Worm (Caenorhabditis elegans): ENCODE data around the gene F54F12.1.

The F54F12.1 gene

DNA sequence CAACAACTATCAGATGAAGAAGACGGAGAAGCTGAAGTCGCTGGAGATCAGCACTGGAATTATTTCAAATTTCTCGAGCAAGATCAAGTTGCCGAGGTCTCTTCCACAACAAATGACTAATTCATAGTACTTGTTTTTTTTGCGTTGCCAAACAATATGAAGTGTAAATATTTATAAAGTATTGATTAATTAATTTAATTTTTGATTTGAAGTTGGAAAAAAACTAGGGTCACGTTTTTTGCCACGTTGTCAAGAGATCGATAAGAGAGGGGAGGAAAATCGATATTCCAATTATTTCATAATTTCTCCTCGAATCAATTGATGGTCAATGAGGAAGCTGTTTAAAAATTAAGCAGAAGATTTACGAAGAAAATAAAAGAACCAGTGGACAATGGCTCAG lies 50.1 kb downstream of the F54F12.1 start, which contains the start of gene snf-7:
TSS of gene snf-7 (plus strand) at position 301 of the 400 bp plus-strand sequence.
- TF ChIP-seq hlh-13 (GFP tag; optimal IDR thresholded peaks at IDR 0.05) (no peak), ceh-22 (tag; optimal IDR thresholded peaks at IDR 0.05) (no peak), ceh-19 (GFP tag; optimal IDR thresholded peaks at IDR 0.05) (no peak), pat-9 (tag; optimal IDR thresholded peaks at IDR 0.05) (no peak), syd-9 (tag; optimal IDR thresholded peaks at IDR 0.05) (no peak), madf-2 (tag; optimal IDR thresholded peaks at IDR 0.05) (no peak)

DNA sequence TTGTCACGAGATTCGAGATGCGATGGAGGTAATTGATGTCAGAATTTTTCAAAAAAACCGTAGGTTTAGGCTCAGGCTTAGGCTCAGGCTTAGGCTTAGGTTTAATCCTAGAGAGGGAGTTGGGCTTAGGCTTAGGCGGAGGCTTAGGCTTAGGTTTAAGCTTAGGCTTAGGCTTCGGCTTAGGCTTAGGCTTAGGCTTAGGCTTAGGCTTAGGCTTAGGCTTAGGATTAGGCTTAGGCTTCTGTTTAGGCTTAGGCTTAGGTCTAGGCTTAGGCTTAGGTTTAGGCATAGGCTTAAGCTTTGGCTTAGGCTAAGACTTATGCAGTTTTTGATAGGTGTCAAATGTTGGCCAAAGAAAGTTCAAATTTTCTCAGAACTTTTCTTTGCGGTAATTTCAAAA lies 50.9 kb downstream of the F54F12.1 start:
- TF ChIP-seq K02D7.2 (tag; optimal IDR thresholded peaks at IDR 0.05) (peak; percentile 10), dve-1 (tag; optimal IDR thresholded peaks at IDR 0.05) (peak; percentile 88), hlh-8 (tag; optimal IDR thresholded peaks at IDR 0.05) (no peak)

- no peak for TF ChIP-seq ceh-9 (tag; optimal IDR thresholded peaks at IDR 0.05)
- TF ChIP-seq fax-1 (tag; optimal IDR thresholded peaks at IDR 0.05) = no peak
- no peak for TF ChIP-seq pha-4 (tag; optimal IDR thresholded peaks at IDR 0.05)
- TF ChIP-seq ceh-14 (tag; optimal IDR thresholded peaks at IDR 0.05) = peak; percentile 41
- no peak for TF ChIP-seq unc-86 (tag; optimal IDR thresholded peaks at IDR 0.05)
- TF ChIP-seq nhr-232 (tag; optimal IDR thresholded peaks at IDR 0.05) = no peak
- no peak for TF ChIP-seq Y22D7AL.16 (tag; optimal IDR thresholded peaks at IDR 0.05)
- no peak for TF ChIP-seq madf-2 (tag; optimal IDR thresholded peaks at IDR 0.05)
- no peak for TF ChIP-seq pqm-1 (tag; optimal IDR thresholded peaks at IDR 0.05)
- no peak for TF ChIP-seq ama-1 (optimal IDR thresholded peaks at IDR 0.05)
- no peak for TF ChIP-seq ref-2 (tag; optimal IDR thresholded peaks at IDR 0.05)
- no peak for TF ChIP-seq tbx-7 (tag; optimal IDR thresholded peaks at IDR 0.05)
- TF ChIP-seq pat-9 (tag; optimal IDR thresholded peaks at IDR 0.05) = no peak
- TF ChIP-seq ahr-1 (tag; optimal IDR thresholded peaks at IDR 0.05) = no peak
- no peak for TF ChIP-seq dmd-4 (tag; optimal IDR thresholded peaks at IDR 0.05; ENCODE audit: borderline replicate concordance)
- no peak for TF ChIP-seq syd-9 (tag; optimal IDR thresholded peaks at IDR 0.05)
- no peak for TF ChIP-seq hlh-15 (tag; optimal IDR thresholded peaks at IDR 0.05)
- TF ChIP-seq T23F11.4 (GFP tag; optimal IDR thresholded peaks at IDR 0.05) = no peak
- TF ChIP-seq ceh-31 (tag; optimal IDR thresholded peaks at IDR 0.05) = peak; percentile 75
- no peak for TF ChIP-seq ets-4 (tag; optimal IDR thresholded peaks at IDR 0.05)
- peak; percentile 55 for TF ChIP-seq pax-1 (tag; optimal IDR thresholded peaks at IDR 0.05)
- no peak for TF ChIP-seq ceh-45 (GFP tag; IDR thresholded peaks at IDR 0.05)
- TF ChIP-seq ceh-48 (tag; optimal IDR thresholded peaks at IDR 0.05) = no peak
- TF ChIP-seq lim-6 (tag; optimal IDR thresholded peaks at IDR 0.05) = no peak
- no peak for TF ChIP-seq C08G9.2 (tag; optimal IDR thresholded peaks at IDR 0.05)
- no peak for TF ChIP-seq zip-5 (tag; optimal IDR thresholded peaks at IDR 0.05)
- TF ChIP-seq dve-1 (tag; optimal IDR thresholded peaks at IDR 0.05) = no peak
- no peak for TF ChIP-seq K02D7.2 (tag; optimal IDR thresholded peaks at IDR 0.05)
- no peak for TF ChIP-seq fkh-10 (GFP tag; optimal IDR thresholded peaks at IDR 0.05)
- TF ChIP-seq unc-55 (GFP tag; optimal IDR thresholded peaks at IDR 0.05) = peak; percentile 51
- no peak for TF ChIP-seq hlh-30 (tag; optimal IDR thresholded peaks at IDR 0.05; ENCODE audit: insufficient read depth)
- no peak for TF ChIP-seq npax-4 (tag; optimal IDR thresholded peaks at IDR 0.05)
- no peak for TF ChIP-seq K09A11.1 (tag; optimal IDR thresholded peaks at IDR 0.05; ENCODE audit: insufficient read depth)
- TF ChIP-seq fkh-6 (tag; optimal IDR thresholded peaks at IDR 0.05) = no peak
- TF ChIP-seq tbx-2 (tag; optimal IDR thresholded peaks at IDR 0.05) = peak; percentile 42
- no peak for TF ChIP-seq ceh-22 (tag; optimal IDR thresholded peaks at IDR 0.05)
- TF ChIP-seq unc-42 (tag; optimal IDR thresholded peaks at IDR 0.05) = peak; percentile 59
- TF ChIP-seq hlh-6 (tag; optimal IDR thresholded peaks at IDR 0.05) = no peak
- TF ChIP-seq ceh-24 (tag; optimal IDR thresholded peaks at IDR 0.05) = no peak
- TF ChIP-seq F13H6.1 (tag; optimal IDR thresholded peaks at IDR 0.05) = no peak
- no peak for TF ChIP-seq odd-2 (tag; optimal IDR thresholded peaks at IDR 0.05)
- no peak for TF ChIP-seq che-1 (tag; optimal IDR thresholded peaks at IDR 0.05)
- no peak for TF ChIP-seq ceh-19 (GFP tag; optimal IDR thresholded peaks at IDR 0.05)
- no peak for TF ChIP-seq hlh-13 (GFP tag; optimal IDR thresholded peaks at IDR 0.05)
- TF ChIP-seq unc-3 (GFP tag; conservative IDR thresholded peaks at IDR 0.05) = no peak
- TF ChIP-seq unc-3 (tag; optimal IDR thresholded peaks at IDR 0.05) = no peak
- TF ChIP-seq nhr-11 (tag; optimal IDR thresholded peaks at IDR 0.05) = no peak
- no peak for TF ChIP-seq ceh-6 (GFP tag; optimal IDR thresholded peaks at IDR 0.05)
Measured at ce11 chrIII:13002098-13002497, 53.1 kb downstream of the F54F12.1 start, which contains the start of gene ZK1010.10. Gene ZK1010.10, plus strand, starts transcription at chrIII:13002383.
